Worm (Caenorhabditis elegans): ENCODE data around the gene gst-8.

DNA sequence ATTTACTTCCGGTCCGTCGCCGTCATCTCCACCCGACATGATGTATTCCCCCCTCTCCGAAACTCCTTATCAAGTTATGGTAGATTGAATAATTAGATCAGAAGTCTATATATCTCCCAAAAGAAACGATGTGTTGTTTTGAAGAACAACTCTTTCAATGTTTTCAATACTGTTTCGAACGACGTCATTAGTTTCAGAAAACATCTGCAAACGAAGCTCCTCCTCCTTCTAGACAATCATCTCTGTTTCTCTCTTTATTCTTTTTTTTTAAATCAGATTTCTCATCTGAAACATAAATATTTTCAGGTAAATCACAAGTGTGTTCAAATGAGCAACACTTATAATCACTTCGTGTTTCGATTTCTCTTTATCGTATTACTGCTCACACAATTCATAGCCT is 33.6 kb upstream of the gst-8 start, which contains the start of gene T23B7.3:
- TF ChIP-seq ama-1 (optimal IDR thresholded peaks at IDR 0.05) (no peak), lsy-2 (tag; optimal IDR thresholded peaks at IDR 0.05) (no peak), unc-39 (tag; optimal IDR thresholded peaks at IDR 0.05) (no peak), skn-1 (tag; optimal IDR thresholded peaks at IDR 0.05) (no peak), ZK546.5 (tag; optimal IDR thresholded peaks at IDR 0.05) (no peak), egl-27 (tag; optimal IDR thresholded peaks at IDR 0.05) (no peak), ceh-16 (tag; optimal IDR thresholded peaks at IDR 0.05) (no peak), blmp-1 (tag; optimal IDR thresholded peaks at IDR 0.05; ENCODE audit: insufficient read depth) (no peak), lin-39 (tag; optimal IDR thresholded peaks at IDR 0.05) (no peak), nhr-77 (tag; optimal IDR thresholded peaks at IDR 0.05) (no peak), unc-62 (GFP tag; optimal IDR thresholded peaks at IDR 0.05) (no peak)
